Fruit fly (Drosophila melanogaster) whole organism, embryonic: Measurements from ENCODE around the gene CG8034.

ENCODE experiments used
- CG10321 ChIP-seq: fragments of 200-800 bp; sonication (Bioruptor generic); IDR thresholded peaks from 2 replicates; pipeline ENCODE4 v1.3.6; 2022; ENCODE audit warnings: missing biosample characterization, missing genetic modification characterization
- CG11504 ChIP-seq: fragments of 200-800 bp; sonication (Bioruptor generic); optimal IDR thresholded peaks from 3 replicates; lab custom pipeline; 2019; ENCODE audit warnings: missing biosample characterization, mild to moderate bottlenecking, missing genetic modification characterization, moderate library complexity
- CG11560 ChIP-seq: fragments of 200-800 bp; sonication (Bioruptor generic); IDR thresholded peaks from 3 replicates; pipeline ENCODE4 v1.3.6; 2022; ENCODE audit warnings: missing biosample characterization, missing genetic modification characterization
- CG14860 ChIP-seq: fragments of 200-800 bp; sonication (Bioruptor generic); IDR thresholded peaks from 3 replicates; pipeline ENCODE4 v1.3.6; 2022; ENCODE audit warnings: missing biosample characterization, missing genetic modification characterization; ENCODE audit not compliant: partially characterized antibody
- CG14965 ChIP-seq: fragments of 200-800 bp; sonication (Bioruptor generic); optimal IDR thresholded peaks from 2 replicates; lab custom pipeline; 2016; ENCODE audit warnings: missing biosample characterization, missing genetic modification characterization, borderline replicate concordance
- CG1602 ChIP-seq: fragments of 200-800 bp; sonication (Bioruptor generic); optimal IDR thresholded peaks from 3 replicates; lab custom pipeline; 2016; ENCODE audit warnings: missing biosample characterization, missing genetic modification characterization
- CG1647 ChIP-seq: fragments of 200-800 bp; sonication (Bioruptor generic); optimal IDR thresholded peaks from 3 replicates; lab custom pipeline; 2016; ENCODE audit warnings: missing biosample characterization, missing genetic modification characterization
- CG16813 ChIP-seq: fragments of 200-800 bp; sonication (Bioruptor generic); IDR thresholded peaks from 3 replicates; pipeline ENCODE4 v1.3.6; 2022; ENCODE audit warnings: missing biosample characterization, missing genetic modification characterization; ENCODE audit not compliant: partially characterized antibody
- CG17385 ChIP-seq: fragments of 200-800 bp; sonication (Bioruptor generic); optimal IDR thresholded peaks from 3 replicates; lab custom pipeline; 2018; ENCODE audit warnings: missing biosample characterization, mild to moderate bottlenecking, missing genetic modification characterization
- CG2129 ChIP-seq: fragments of 200-800 bp; sonication (Bioruptor generic); IDR thresholded peaks from 2 replicates; pipeline ENCODE4 v1.3.6; 2022; ENCODE audit warnings: missing biosample characterization, missing genetic modification characterization; ENCODE audit not compliant: partially characterized antibody
- CG31441 ChIP-seq: fragments of 200-800 bp; sonication (Bioruptor generic); IDR thresholded peaks from 2 replicates; pipeline ENCODE4 v1.3.6; 2022; ENCODE audit warnings: missing biosample characterization, missing genetic modification characterization
- CG32772 ChIP-seq: fragments of 200-800 bp; sonication (Bioruptor generic); IDR thresholded peaks from 2 replicates; pipeline ENCODE4 v1.3.6; 2022; ENCODE audit warnings: missing biosample characterization, missing genetic modification characterization
- CG4328 ChIP-seq: fragments of 200-800 bp; sonication (Bioruptor generic); optimal IDR thresholded peaks from 3 replicates; lab custom pipeline; 2017; ENCODE audit warnings: missing biosample characterization, missing genetic modification reagents, missing genetic modification characterization
- CG4424 ChIP-seq: fragments of 200-800 bp; sonication (Bioruptor generic); optimal IDR thresholded peaks from 3 replicates; lab custom pipeline; 2016; ENCODE audit warnings: missing biosample characterization, missing genetic modification characterization
- CG5180 ChIP-seq: fragments of 200-800 bp; sonication (Bioruptor generic); optimal IDR thresholded peaks from 3 replicates; lab custom pipeline; 2017; ENCODE audit warnings: missing biosample characterization, missing genetic modification characterization, mild to moderate bottlenecking, moderate library complexity, missing genetic modification reagents
- CG9797 ChIP-seq: fragments of 200-800 bp; sonication (Bioruptor generic); optimal IDR thresholded peaks from 3 replicates; lab custom pipeline; 2018; ENCODE audit warnings: missing biosample characterization, mild to moderate bottlenecking, missing genetic modification characterization
- Dbx ChIP-seq: fragments of 200-800 bp; sonication (Bioruptor generic); IDR thresholded peaks from 3 replicates; pipeline ENCODE4 v1.3.6; 2022; ENCODE audit warnings: missing biosample characterization, missing genetic modification characterization
- Ets97D ChIP-seq: fragments of 200-800 bp; sonication (Bioruptor generic); optimal IDR thresholded peaks from 3 replicates; lab custom pipeline; 2016; ENCODE audit warnings: missing biosample characterization, missing genetic modification characterization
- Hr39 ChIP-seq: fragments of >200 bp; optimal IDR thresholded peaks from 2 replicates; lab custom pipeline; 2017
- Kr ChIP-seq: fragments of 200-800 bp; sonication (Bioruptor generic); optimal IDR thresholded peaks from 2 replicates; lab custom pipeline; 2017; ENCODE audit warnings: missing biosample characterization, mild to moderate bottlenecking, missing genetic modification characterization
- MESR4 ChIP-seq: fragments of 200-800 bp; sonication (Bioruptor generic); optimal IDR thresholded peaks from 2 replicates; lab custom pipeline; 2018; ENCODE audit warnings: missing biosample characterization, mild to moderate bottlenecking, missing genetic modification characterization, moderate library complexity
- Med ChIP-seq: fragments of 200-800 bp; sonication (Bioruptor generic); peaks from one replicate; lab custom pipeline; 2016; ENCODE audit warnings: missing biosample characterization, missing genetic modification characterization, mild to moderate bottlenecking, inconsistent platforms, moderate library complexity
- Mes4 ChIP-seq: fragments of 200-800 bp; sonication (Bioruptor generic); optimal IDR thresholded peaks from 2 replicates; lab custom pipeline; 2016; ENCODE audit warnings: missing biosample characterization, missing genetic modification characterization
- Ravus ChIP-seq: fragments of 200-800 bp; sonication (Bioruptor generic); IDR thresholded peaks from 2 replicates; pipeline ENCODE4 v1.3.6; 2022; ENCODE audit warnings: missing biosample characterization, missing genetic modification characterization
- Scr ChIP-seq: fragments of 200-800 bp; sonication (Bioruptor generic); IDR thresholded peaks from 2 replicates; pipeline ENCODE4 v1.3.6; 2022; ENCODE audit warnings: missing biosample characterization, missing genetic modification characterization; ENCODE audit not compliant: partially characterized antibody
- Taf1 ChIP-seq: fragments of 200-800 bp; sonication (Bioruptor generic); IDR thresholded peaks from 2 replicates; pipeline ENCODE4 v1.3.6; 2022; ENCODE audit warnings: missing biosample characterization, missing genetic modification characterization
- Xbp1 ChIP-seq: fragments of 200-800 bp; sonication (Bioruptor generic); optimal IDR thresholded peaks from 3 replicates; lab custom pipeline; 2016; ENCODE audit warnings: missing biosample characterization, mild to moderate bottlenecking, missing genetic modification characterization
- ash1 ChIP-seq: fragments of 200-800 bp; sonication (Bioruptor generic); optimal IDR thresholded peaks from 2 replicates; lab custom pipeline; 2018; ENCODE audit warnings: missing biosample characterization, mild to moderate bottlenecking, missing genetic modification characterization
- bbx ChIP-seq: fragments of 200-800 bp; sonication (Bioruptor generic); IDR thresholded peaks from 2 replicates; pipeline ENCODE4 v1.3.6; 2022; ENCODE audit warnings: missing biosample characterization, missing genetic modification characterization; ENCODE audit not compliant: partially characterized antibody
- btn ChIP-seq: fragments of 200-800 bp; sonication (Bioruptor generic); optimal IDR thresholded peaks from 2 replicates; lab custom pipeline; 2016; ENCODE audit warnings: missing biosample characterization, missing genetic modification characterization
- cas ChIP-seq: fragments of 200-800 bp; sonication (Bioruptor generic); IDR thresholded peaks from 2 replicates; pipeline ENCODE4 v1.3.6; 2022; ENCODE audit warnings: missing biosample characterization, missing genetic modification characterization
- chinmo ChIP-seq: fragments of 200-800 bp; sonication (Bioruptor generic); IDR thresholded peaks from 4 replicates; pipeline ENCODE4 v1.3.6; 2022; ENCODE audit warnings: missing biosample characterization, missing genetic modification characterization; ENCODE audit not compliant: partially characterized antibody
- crp ChIP-seq, 2 experiments: fragments of 200-800 bp; sonication (Bioruptor generic); optimal IDR thresholded peaks; 2 replicates in 1 of 2; 3 replicates in 1 of 2; lab custom pipeline; 2017; ENCODE audit warnings: missing biosample characterization in 2 of 2, missing genetic modification characterization in 2 of 2, mild to moderate bottlenecking in 1 of 2, moderate library complexity in 1 of 2
- dysf ChIP-seq: fragments of 200-800 bp; sonication (Bioruptor generic); IDR thresholded peaks from 3 replicates; pipeline ENCODE4 v1.3.6; 2022; ENCODE audit warnings: missing biosample characterization, missing genetic modification characterization
- ems ChIP-seq: fragments of 200-800 bp; sonication (Bioruptor generic); optimal IDR thresholded peaks from 3 replicates; lab custom pipeline; 2016; ENCODE audit warnings: missing biosample characterization, missing genetic modification characterization
- ftz-f1 ChIP-seq: fragments of 200-800 bp; sonication (Bioruptor generic); optimal IDR thresholded peaks from 2 replicates; lab custom pipeline; 2016; ENCODE audit warnings: missing biosample characterization, missing genetic modification characterization
- gem ChIP-seq: fragments of 200-800 bp; sonication (Bioruptor generic); optimal IDR thresholded peaks from 2 replicates; lab custom pipeline; 2019; ENCODE audit warnings: missing biosample characterization, mild to moderate bottlenecking, missing genetic modification characterization, moderate library complexity
- hbn ChIP-seq: fragments of 200-800 bp; sonication (Bioruptor generic); IDR thresholded peaks from 2 replicates; pipeline ENCODE4 v1.3.6; 2022; ENCODE audit warnings: missing biosample characterization, missing genetic modification characterization; ENCODE audit not compliant: partially characterized antibody
- inv ChIP-seq: fragments of 200-800 bp; sonication (Bioruptor generic); IDR thresholded peaks from 2 replicates; pipeline ENCODE4 v1.3.6; 2022; ENCODE audit warnings: missing biosample characterization, missing genetic modification characterization; ENCODE audit not compliant: partially characterized antibody
- lola ChIP-seq, 3 experiments: fragments of >200 bp in 2 of 3; fragments of 200-800 bp in 1 of 3; sonication (Bioruptor generic) in 1 of 3; optimal IDR thresholded peaks; 2 replicates each; lab custom pipeline; 2017 to 2019; ENCODE audit warnings: missing biosample characterization in 3 of 3, missing genetic modification characterization in 3 of 3, mild to moderate bottlenecking in 1 of 3, moderate library complexity in 1 of 3
- nau ChIP-seq: fragments of 200-800 bp; sonication (Bioruptor generic); optimal IDR thresholded peaks from 3 replicates; lab custom pipeline; 2017; ENCODE audit warnings: missing biosample characterization, mild to moderate bottlenecking, missing genetic modification characterization, missing genetic modification reagents
- pfk ChIP-seq: fragments of 200-800 bp; sonication (Bioruptor generic); optimal IDR thresholded peaks from 2 replicates; lab custom pipeline; 2018; ENCODE audit warnings: missing biosample characterization, mild to moderate bottlenecking, missing genetic modification characterization, moderate library complexity
- pum ChIP-seq: fragments of 200-800 bp; sonication (Bioruptor generic); optimal IDR thresholded peaks from 2 replicates; lab custom pipeline; 2016; ENCODE audit warnings: missing biosample characterization, missing genetic modification characterization
- slou ChIP-seq: fragments of 200-800 bp; sonication (Bioruptor generic); optimal IDR thresholded peaks from 3 replicates; lab custom pipeline; 2016; ENCODE audit warnings: missing biosample characterization, missing genetic modification characterization
- sna ChIP-seq: fragments of 200-800 bp; sonication (Bioruptor generic); IDR thresholded peaks from 2 replicates; pipeline ENCODE4 v1.3.6; 2022; ENCODE audit warnings: missing biosample characterization, missing genetic modification characterization; ENCODE audit not compliant: partially characterized antibody
- sqz ChIP-seq: fragments of 200-800 bp; sonication (Bioruptor generic); optimal IDR thresholded peaks from 3 replicates; lab custom pipeline; 2018; ENCODE audit warnings: missing biosample characterization, mild to moderate bottlenecking, missing genetic modification characterization
- stc ChIP-seq: fragments of 200-800 bp; sonication (Bioruptor generic); IDR thresholded peaks from 2 replicates; pipeline ENCODE4 v1.3.6; 2022; ENCODE audit warnings: missing biosample characterization, missing genetic modification characterization
- tna ChIP-seq: fragments of 200-800 bp; sonication (Bioruptor generic); IDR thresholded peaks from 2 replicates; pipeline ENCODE4 v1.3.6; 2022; ENCODE audit warnings: missing biosample characterization, missing genetic modification characterization; ENCODE audit not compliant: partially characterized antibody
- vfl ChIP-seq: fragments of 200-800 bp; sonication (Bioruptor generic); optimal IDR thresholded peaks from 2 replicates; lab custom pipeline; 2016; ENCODE audit warnings: missing biosample characterization, missing genetic modification characterization

Gene CG8034

DNA sequence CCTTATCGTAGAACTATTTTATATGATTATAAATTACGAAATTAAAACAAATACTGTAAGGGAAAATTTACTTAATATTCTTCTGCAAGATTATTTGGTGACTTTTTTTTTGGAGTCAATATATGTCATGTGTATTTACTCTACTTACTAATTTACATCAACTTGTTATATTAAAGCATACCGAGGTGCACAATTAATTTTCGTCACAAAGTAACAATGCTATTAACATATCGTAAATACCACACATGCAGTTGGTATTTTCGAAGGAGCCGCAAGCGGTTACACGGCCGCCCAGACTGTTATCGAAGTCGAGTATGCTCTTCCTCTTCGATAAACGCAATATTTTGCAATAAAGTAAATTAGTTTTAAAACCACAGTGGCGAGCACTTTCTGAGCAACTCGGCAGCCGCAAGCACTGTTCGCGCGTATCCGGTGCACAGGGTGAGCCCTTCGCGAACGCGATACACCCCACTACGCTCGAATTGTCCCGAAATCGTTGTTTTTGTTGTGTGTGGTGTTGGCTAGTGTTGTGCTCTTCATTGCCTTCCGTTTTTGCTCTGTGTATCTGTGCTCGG lies 36.3 kb downstream of the CG8034 start, which contains the start of gene Vav (continued):
- no peak for TF ChIP-seq CG1602 (GFP tag; lab: Kevin White, UChicago)
- no peak for TF ChIP-seq stc (GFP tag; lab: Robert Waterston, UW)
- TF ChIP-seq nau = no peak
- no peak for TF ChIP-seq Taf1 (GFP tag; lab: Robert Waterston, UW)
- peak; percentile 50 for TF ChIP-seq sna (GFP tag; lab: Robert Waterston, UW)
- no peak for TF ChIP-seq lola (GFP tag; optimal IDR thresholded peaks at IDR 0.05; lab: Kevin White, UChicago)
- TF ChIP-seq CG1647 (GFP tag; lab: Kevin White, UChicago) = no peak
- TF ChIP-seq Ravus (GFP tag; lab: Robert Waterston, UW) = no peak
- TF ChIP-seq CG5180 (GFP tag; lab: Kevin White, UChicago) = no peak
- TF ChIP-seq CG14965 (GFP tag; lab: Kevin White, UChicago) = no peak
- no peak for TF ChIP-seq CG10321
- TF ChIP-seq Hr39 (lab: Kevin White, UChicago) = no peak
- TF ChIP-seq Kr (GFP tag; lab: Kevin White, UChicago) = no peak
- no peak for TF ChIP-seq btn (GFP tag; lab: Kevin White, UChicago)
- TF ChIP-seq chinmo = no peak
- TF ChIP-seq CG17385 = peak; percentile 92
- TF ChIP-seq Med = peak; percentile 65
- TF ChIP-seq crp (GFP tag; optimal IDR thresholded peaks at IDR 0.05; lab: Kevin White, UChicago) = no peak
- no peak for TF ChIP-seq cas
- peak; percentile 29 for TF ChIP-seq CG9797
- no peak for TF ChIP-seq Mes4 (GFP tag; lab: Kevin White, UChicago)
- TF ChIP-seq pfk (GFP tag; lab: Kevin White, UChicago) = no peak
- TF ChIP-seq sqz (GFP tag; lab: Kevin White, UChicago) = no peak
- TF ChIP-seq tna (GFP tag; lab: Robert Waterston, UW) = peak; percentile 50; the same call in 1 of the 2 replicates
- no peak for TF ChIP-seq CG11560 (tag; lab: Robert Waterston, UW)
- no peak for TF ChIP-seq vfl (GFP tag; lab: Kevin White, UChicago)
- TF ChIP-seq ash1 (GFP tag; lab: Kevin White, UChicago) = no peak
- no peak for TF ChIP-seq ftz-f1 (GFP tag; lab: Kevin White, UChicago)
- TF ChIP-seq bbx (GFP tag; lab: Robert Waterston, UW) = peak; percentile 46
- peak; percentile 89 for TF ChIP-seq MESR4 (GFP tag; lab: Kevin White, UChicago)
- 0 out of 3 replicates have a peak, but pooled peaks have one; percentile 6 for TF ChIP-seq dysf (GFP tag; lab: Robert Waterston, UW)
- TF ChIP-seq ems (GFP tag; lab: Kevin White, UChicago) = no peak
- no peak for TF ChIP-seq CG31441
- peak; percentile 47 for TF ChIP-seq Scr (GFP tag; lab: Robert Waterston, UW)
- TF ChIP-seq gem (tag; lab: Kevin White, UChicago) = no peak
- TF ChIP-seq CG14860 (GFP tag; lab: Robert Waterston, UW) = peak; percentile 32; the same call in 1 of the 3 replicates
- no peak for TF ChIP-seq Dbx
- no peak for TF ChIP-seq CG11504 (tag; lab: Kevin White, UChicago)
- TF ChIP-seq CG2129 (GFP tag; lab: Robert Waterston, UW) = no peak
- no peak for TF ChIP-seq CG4424 (GFP tag; lab: Kevin White, UChicago)
- TF ChIP-seq Xbp1 (GFP tag; lab: Kevin White, UChicago) = no peak
- no peak for TF ChIP-seq hbn (GFP tag; lab: Robert Waterston, UW)
- TF ChIP-seq Ets97D (GFP tag; lab: Kevin White, UChicago) = no peak
- TF ChIP-seq inv (GFP tag; lab: Robert Waterston, UW) = no peak
- no peak for TF ChIP-seq CG4328 (GFP tag; lab: Kevin White, UChicago)
- TF ChIP-seq CG32772 (GFP tag; lab: Robert Waterston, UW) = no peak
- TF ChIP-seq CG16813 (GFP tag; lab: Robert Waterston, UW) = 0 out of 3 replicates have a peak, but pooled peaks have one; percentile 23
- TF ChIP-seq pum (GFP tag; lab: Kevin White, UChicago) = no peak
- no peak for TF ChIP-seq slou (GFP tag; lab: Kevin White, UChicago)
